Worm (Caenorhabditis elegans): ENCODE measurements around the gene F38A5.8.

DNA sequence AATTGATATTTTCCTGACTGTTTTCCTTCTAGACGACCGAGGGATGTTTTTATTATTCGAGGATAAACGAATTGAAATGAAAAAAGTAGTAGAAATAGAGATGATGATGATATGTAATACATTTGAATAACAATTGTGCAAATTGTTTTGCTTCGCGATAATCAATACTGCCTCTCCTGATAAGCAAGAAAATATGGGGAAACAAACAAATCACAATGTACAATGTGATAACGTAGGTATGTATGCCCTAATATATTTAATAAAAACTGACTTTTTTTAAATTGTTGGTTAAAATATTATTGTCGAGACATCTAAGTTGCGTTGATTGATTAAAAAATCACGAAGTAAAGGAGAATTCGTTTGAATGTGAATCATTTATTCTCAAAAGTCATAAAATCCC lies 28.3 kb downstream of the F38A5.8 start, which contains the start of gene cest-5.2:
- no peak for TF ChIP-seq scrt-1 (GFP tag; IDR thresholded peaks at IDR 0.05)
- TF ChIP-seq ceh-13 (GFP tag; optimal IDR thresholded peaks at IDR 0.05) = no peak
- TF ChIP-seq ceh-36 (tag; optimal IDR thresholded peaks at IDR 0.05) = no peak
- TF ChIP-seq tra-4 (tag; optimal IDR thresholded peaks at IDR 0.05) = no peak
- no peak for TF ChIP-seq pes-1 (GFP tag; IDR thresholded peaks at IDR 0.05)
- no peak for TF ChIP-seq ets-7 (tag; optimal IDR thresholded peaks at IDR 0.05)
- no peak for TF ChIP-seq ama-1 (optimal IDR thresholded peaks at IDR 0.05)
- no peak for TF ChIP-seq flt-1 (GFP tag; IDR thresholded peaks at IDR 0.05)
- TF ChIP-seq aly-1 (tag; optimal IDR thresholded peaks at IDR 0.05) = no peak
- TF ChIP-seq hmbx-1 (tag; optimal IDR thresholded peaks at IDR 0.05) = no peak
- no peak for TF ChIP-seq F13C5.2 (tag; optimal IDR thresholded peaks at IDR 0.05)
